Fruit fly (Drosophila melanogaster) whole organism, embryonic: ENCODE data around the gene mts.
A peak's percentile ranks its signal among the peaks of the same experiment; 100 is the strongest.

Experiments
- B-H2 ChIP-seq: fragments of 200-800 bp; sonication (Bioruptor generic); optimal IDR thresholded peaks from 2 replicates; lab custom pipeline; 2018; ENCODE audit warnings: missing biosample characterization, mild to moderate bottlenecking, missing genetic modification characterization
- CG12391 ChIP-seq: fragments of 200-800 bp; sonication (Bioruptor generic); optimal IDR thresholded peaks from 3 replicates; lab custom pipeline; 2018; ENCODE audit warnings: missing biosample characterization, mild to moderate bottlenecking, missing genetic modification characterization, moderate library complexity
- CG13624 ChIP-seq: fragments of 200-800 bp; sonication (Bioruptor generic); optimal IDR thresholded peaks from 2 replicates; lab custom pipeline; 2016; ENCODE audit warnings: missing biosample characterization, missing genetic modification characterization
- CG14965 ChIP-seq: fragments of 200-800 bp; sonication (Bioruptor generic); optimal IDR thresholded peaks from 2 replicates; lab custom pipeline; 2016; ENCODE audit warnings: missing biosample characterization, missing genetic modification characterization, borderline replicate concordance
- CG15269 ChIP-seq: fragments of 200-800 bp; sonication (Bioruptor generic); optimal IDR thresholded peaks from 2 replicates; lab custom pipeline; 2018; ENCODE audit warnings: missing biosample characterization, mild to moderate bottlenecking, missing genetic modification characterization, moderate library complexity
- CG18476 ChIP-seq: fragments of 200-800 bp; sonication (Bioruptor generic); optimal IDR thresholded peaks from 2 replicates; lab custom pipeline; 2016; ENCODE audit warnings: missing biosample characterization, mild to moderate bottlenecking, missing genetic modification characterization
- CG31441 ChIP-seq: fragments of 200-800 bp; sonication (Bioruptor generic); IDR thresholded peaks from 2 replicates; pipeline ENCODE4 v1.3.6; 2022; ENCODE audit warnings: missing biosample characterization, missing genetic modification characterization
- CG34224 ChIP-seq: fragments of 200-800 bp; sonication (Bioruptor generic); IDR thresholded peaks from 3 replicates; pipeline ENCODE4 v1.3.6; 2022; ENCODE audit warnings: missing biosample characterization, missing genetic modification characterization; ENCODE audit not compliant: partially characterized antibody
- CG4360 ChIP-seq: fragments of 200-800 bp; sonication (Bioruptor generic); IDR thresholded peaks from 2 replicates; pipeline ENCODE4 v1.3.6; 2022; ENCODE audit warnings: missing biosample characterization, missing genetic modification characterization
- CG4707 ChIP-seq: fragments of 200-800 bp; sonication (Bioruptor generic); optimal IDR thresholded peaks from 2 replicates; lab custom pipeline; 2018; ENCODE audit warnings: missing biosample characterization, mild to moderate bottlenecking, missing genetic modification characterization, moderate library complexity
- CG6654 ChIP-seq: fragments of 200-800 bp; sonication (Bioruptor generic); optimal IDR thresholded peaks from 2 replicates; lab custom pipeline; 2017; ENCODE audit warnings: missing biosample characterization, mild to moderate bottlenecking, missing genetic modification characterization
- CG7786 ChIP-seq: fragments of 200-800 bp; sonication (Bioruptor generic); optimal IDR thresholded peaks from 2 replicates; lab custom pipeline; 2016; ENCODE audit warnings: missing biosample characterization, missing genetic modification characterization
- CG9876 ChIP-seq: fragments of 200-800 bp; sonication (Bioruptor generic); optimal IDR thresholded peaks from 2 replicates; lab custom pipeline; 2016; ENCODE audit warnings: missing biosample characterization, missing genetic modification characterization
- Dbx ChIP-seq: fragments of 200-800 bp; sonication (Bioruptor generic); IDR thresholded peaks from 3 replicates; pipeline ENCODE4 v1.3.6; 2022; ENCODE audit warnings: missing biosample characterization, missing genetic modification characterization
- Dip3 ChIP-seq: fragments of 200-800 bp; sonication (Bioruptor generic); optimal IDR thresholded peaks from 3 replicates; lab custom pipeline; 2016; ENCODE audit warnings: missing biosample characterization, missing genetic modification characterization
- E2f1 ChIP-seq: fragments of 200-800 bp; sonication (Bioruptor generic); IDR thresholded peaks from 2 replicates; pipeline ENCODE4 v1.3.6; 2022; ENCODE audit warnings: missing biosample characterization, missing genetic modification characterization
- Fer1 ChIP-seq: fragments of 200-800 bp; sonication (Bioruptor generic); optimal IDR thresholded peaks from 2 replicates; lab custom pipeline; 2017; ENCODE audit warnings: missing biosample characterization, mild to moderate bottlenecking, missing genetic modification characterization
- H15 ChIP-seq: fragments of 200-800 bp; sonication (Bioruptor generic); IDR thresholded peaks from 3 replicates; pipeline ENCODE4 v1.3.6; 2022; ENCODE audit warnings: missing biosample characterization, missing genetic modification characterization
- NC2β ChIP-seq: fragments of 200-800 bp; sonication (Bioruptor generic); optimal IDR thresholded peaks from 2 replicates; lab custom pipeline; 2016; ENCODE audit warnings: missing biosample characterization, missing genetic modification characterization
- NK7.1 ChIP-seq: fragments of 200-800 bp; sonication (Bioruptor generic); optimal IDR thresholded peaks from 3 replicates; lab custom pipeline; 2016; ENCODE audit warnings: missing biosample characterization, missing genetic modification characterization
- Oli ChIP-seq: fragments of 200-800 bp; sonication (Bioruptor generic); optimal IDR thresholded peaks from 2 replicates; lab custom pipeline; 2018; ENCODE audit warnings: missing biosample characterization, mild to moderate bottlenecking, missing genetic modification characterization, moderate library complexity
- Sox102F ChIP-seq: fragments of 200-800 bp; sonication (Bioruptor generic); optimal IDR thresholded peaks from 2 replicates; lab custom pipeline; 2018; ENCODE audit warnings: missing biosample characterization, mild to moderate bottlenecking, missing genetic modification characterization, moderate library complexity
- Spps ChIP-seq: fragments of 200-800 bp; sonication (Bioruptor generic); optimal IDR thresholded peaks from 2 replicates; lab custom pipeline; 2018; ENCODE audit warnings: missing biosample characterization, mild to moderate bottlenecking, missing genetic modification characterization
- Ssrp ChIP-seq: fragments of 200-800 bp; sonication (Bioruptor generic); optimal IDR thresholded peaks from 2 replicates; lab custom pipeline; 2018; ENCODE audit warnings: missing biosample characterization, mild to moderate bottlenecking, missing genetic modification characterization, moderate library complexity
- Trl ChIP-seq, 3 experiments: fragments of >200 bp in 2 of 3; fragments of 200-800 bp in 1 of 3; sonication (Bioruptor generic) in 1 of 3; optimal IDR thresholded peaks; 2 replicates in 1 of 3; 3 replicates in 2 of 3; lab custom pipeline; 2016 to 2017; ENCODE audit warnings: missing biosample characterization in 1 of 3, missing genetic modification characterization in 1 of 3
- amos ChIP-seq: fragments of 200-800 bp; sonication (Bioruptor generic); IDR thresholded peaks from 2 replicates; pipeline ENCODE4 v1.3.6; 2022; ENCODE audit warnings: missing biosample characterization, missing genetic modification characterization; ENCODE audit not compliant: partially characterized antibody
- ara ChIP-seq: fragments of 200-800 bp; sonication (Bioruptor generic); IDR thresholded peaks from 2 replicates; pipeline ENCODE4 v1.3.6; 2022; ENCODE audit warnings: missing biosample characterization, missing genetic modification characterization
- bcd ChIP-seq: fragments of 200-800 bp; sonication (Bioruptor generic); optimal IDR thresholded peaks from 2 replicates; lab custom pipeline; 2017; ENCODE audit warnings: missing biosample characterization, mild to moderate bottlenecking, missing genetic modification characterization
- bowl ChIP-seq: fragments of 200-800 bp; sonication (Bioruptor generic); IDR thresholded peaks from 2 replicates; pipeline ENCODE4 v1.3.6; 2022; ENCODE audit warnings: missing biosample characterization, missing genetic modification characterization
- croc ChIP-seq: fragments of 200-800 bp; sonication (Bioruptor generic); conservative IDR thresholded peaks from 3 replicates; pipeline ENCODE4 v1.3.6; 2022; ENCODE audit warnings: missing biosample characterization, missing genetic modification characterization
- eve ChIP-seq, 2 experiments: fragments of >200 bp; optimal IDR thresholded peaks; 2 replicates each; lab custom pipeline; 2017; ENCODE audit warnings: missing biosample characterization in 2 of 2, missing genetic modification characterization in 2 of 2
- fru ChIP-seq: fragments of >200 bp; optimal IDR thresholded peaks from 2 replicates; lab custom pipeline; 2017
- hkb ChIP-seq, 2 experiments: fragments of 200-800 bp in 1 of 2; fragments of >200 bp in 1 of 2; sonication (Bioruptor generic) in 1 of 2; IDR thresholded peaks in 1 of 2; optimal IDR thresholded peaks in 1 of 2; 2 replicates each; pipeline versions ENCODE4 v1.3.6 to Lab custom; 2017 to 2022; ENCODE audit warnings: missing biosample characterization in 1 of 2, missing genetic modification characterization in 1 of 2
- insv ChIP-seq, 2 experiments: fragments of 200-800 bp; sonication (Bioruptor generic); optimal IDR thresholded peaks; 3 replicates each; lab custom pipeline; 2016 to 2018; ENCODE audit warnings: missing biosample characterization in 2 of 2, missing genetic modification characterization in 2 of 2
- ken ChIP-seq: fragments of 200-800 bp; sonication (Bioruptor generic); IDR thresholded peaks from 3 replicates; pipeline ENCODE4 v1.3.6; 2022; ENCODE audit warnings: missing biosample characterization, missing genetic modification characterization
- lab ChIP-seq: fragments of 200-800 bp; sonication (Bioruptor generic); optimal IDR thresholded peaks from 3 replicates; lab custom pipeline; 2017; ENCODE audit warnings: missing biosample characterization, missing genetic modification characterization, mild to moderate bottlenecking, moderate library complexity, missing genetic modification reagents
- nerfin-2 ChIP-seq: fragments of 200-800 bp; sonication (Bioruptor generic); IDR thresholded peaks from 2 replicates; pipeline ENCODE4 v1.3.6; 2022; ENCODE audit warnings: missing biosample characterization, missing genetic modification characterization; ENCODE audit not compliant: partially characterized antibody
- pita ChIP-seq: fragments of 200-800 bp; sonication (Bioruptor generic); optimal IDR thresholded peaks from 2 replicates; lab custom pipeline; 2017; ENCODE audit warnings: missing biosample characterization, mild to moderate bottlenecking, missing genetic modification characterization
- pzg ChIP-seq: fragments of 200-800 bp; sonication (Bioruptor generic); optimal IDR thresholded peaks from 3 replicates; lab custom pipeline; 2018; ENCODE audit warnings: missing biosample characterization, mild to moderate bottlenecking, missing genetic modification characterization, moderate library complexity
- ro ChIP-seq: fragments of 200-800 bp; sonication (Bioruptor generic); IDR thresholded peaks from 2 replicates; pipeline ENCODE4 v1.3.6; 2022; ENCODE audit warnings: missing biosample characterization, missing genetic modification characterization
- row ChIP-seq: fragments of 200-800 bp; sonication (Bioruptor generic); IDR thresholded peaks from 3 replicates; pipeline ENCODE4 v1.3.6; 2022; ENCODE audit warnings: missing biosample characterization, missing genetic modification characterization
- salm ChIP-seq: fragments of 200-800 bp; sonication (Bioruptor generic); optimal IDR thresholded peaks from 2 replicates; lab custom pipeline; 2018; ENCODE audit warnings: missing biosample characterization, mild to moderate bottlenecking, missing genetic modification characterization
- sc ChIP-seq, 3 experiments: fragments of >200 bp in 2 of 3; fragments of 200-800 bp in 1 of 3; sonication (Bioruptor generic) in 1 of 3; optimal IDR thresholded peaks; 2 replicates in 2 of 3; 3 replicates in 1 of 3; lab custom pipeline; 2017; ENCODE audit warnings: mild to moderate bottlenecking in 1 of 3, missing biosample characterization in 1 of 3, missing genetic modification characterization in 1 of 3, missing genetic modification reagents in 1 of 3
- sim ChIP-seq: fragments of 200-800 bp; sonication (Bioruptor generic); IDR thresholded peaks from 2 replicates; pipeline ENCODE4 v1.3.6; 2022; ENCODE audit warnings: missing biosample characterization, missing genetic modification characterization
- sna ChIP-seq: fragments of 200-800 bp; sonication (Bioruptor generic); IDR thresholded peaks from 2 replicates; pipeline ENCODE4 v1.3.6; 2022; ENCODE audit warnings: missing biosample characterization, missing genetic modification characterization; ENCODE audit not compliant: partially characterized antibody
- sob ChIP-seq: fragments of 200-800 bp; sonication (Bioruptor generic); IDR thresholded peaks from 2 replicates; pipeline ENCODE4 v1.3.6; 2022; ENCODE audit warnings: missing biosample characterization, missing genetic modification characterization
- ssp ChIP-seq: fragments of 200-800 bp; sonication (Bioruptor generic); IDR thresholded peaks from 2 replicates; pipeline ENCODE4 v1.3.6; 2022; ENCODE audit warnings: missing biosample characterization, missing genetic modification characterization
- stwl ChIP-seq: fragments of 200-800 bp; sonication (Bioruptor generic); optimal IDR thresholded peaks from 3 replicates; lab custom pipeline; 2018; ENCODE audit warnings: missing biosample characterization, mild to moderate bottlenecking, missing genetic modification characterization, moderate library complexity

Gene mts

dm6 chr2L:7871821-7872524 is 44.5 kb downstream of the mts start (continued):
- TF ChIP-seq CG9876 (GFP tag; lab: Kevin White, UChicago) (no peak), CG18476 (GFP tag; lab: Kevin White, UChicago) (no peak), NC2β (GFP tag; lab: Kevin White, UChicago) (no peak), H15 (GFP tag; lab: Robert Waterston, UW) (no peak), insv (GFP tag; optimal IDR thresholded peaks at IDR 0.05; lab: Kevin White, UChicago) (no peak), CG7786 (peak; percentile 16), ssp (peak; percentile 9; the same call in 1 of the 2 replicates), Oli (tag; lab: Kevin White, UChicago) (peak; percentile 70), bcd (peak; percentile 15), lab (peak; percentile 66), B-H2 (GFP tag; lab: Kevin White, UChicago) (no peak), CG13624 (peak; percentile 34), sim (no peak), sna (no peak), CG31441 (GFP tag; lab: Robert Waterston, UW) (peak; percentile 44), E2f1 (GFP tag; lab: Robert Waterston, UW) (0 out of 2 replicates have a peak, but pooled peaks have one; percentile 12), pita (no peak), salm (no peak), CG6654 (GFP tag; lab: Kevin White, UChicago) (no peak), Trl (optimal IDR thresholded peaks at IDR 0.05; lab: Kevin White, UChicago) (no peak), Trl (GFP tag; optimal IDR thresholded peaks at IDR 0.05; lab: Kevin White, UChicago) (no peak), amos (GFP tag; lab: Robert Waterston, UW) (no peak), Spps (no peak), CG14965 (GFP tag; lab: Kevin White, UChicago) (no peak), Fer1 (GFP tag; lab: Kevin White, UChicago) (peak; percentile 69), CG34224 (GFP tag; lab: Robert Waterston, UW) (no peak), nerfin-2 (no peak), CG12391 (tag; lab: Kevin White, UChicago) (peak; percentile 52), sob (GFP tag; lab: Robert Waterston, UW) (peak; percentile 37; the same call in 1 of the 2 replicates), NK7.1 (GFP tag; lab: Kevin White, UChicago) (no peak), hkb (optimal IDR thresholded peaks at IDR 0.05; lab: Kevin White, UChicago) (no peak), hkb (GFP tag; IDR thresholded peaks at IDR 0.05; lab: Robert Waterston, UW) (no peak), pzg (GFP tag; lab: Kevin White, UChicago) (no peak), ara (GFP tag; lab: Robert Waterston, UW) (no peak), eve (GFP tag; optimal IDR thresholded peaks at IDR 0.05; lab: Kevin White, UChicago) (peak in 1 of 2 experiments; percentile 51), Dbx (GFP tag; lab: Robert Waterston, UW) (no peak), fru (lab: Kevin White, UChicago) (no peak), sc (optimal IDR thresholded peaks at IDR 0.05; lab: Kevin White, UChicago) (no peak), sc (GFP tag; optimal IDR thresholded peaks at IDR 0.05; lab: Kevin White, UChicago) (no peak), ro (no peak), CG4360 (GFP tag; lab: Robert Waterston, UW) (no peak), Ssrp (tag; lab: Kevin White, UChicago) (peak; percentile 26), Sox102F (GFP tag; lab: Kevin White, UChicago) (peak; percentile 56), CG4707 (GFP tag; lab: Kevin White, UChicago) (no peak), Dip3 (GFP tag; lab: Kevin White, UChicago) (no peak), row (GFP tag; lab: Robert Waterston, UW) (peak; percentile 59), bowl (GFP tag; lab: Robert Waterston, UW) (no peak), CG15269 (peak; percentile 73), stwl (no peak), ken (no peak), croc (GFP tag; lab: Robert Waterston, UW) (no peak)
